Worm (Caenorhabditis elegans): ENCODE data around the gene C27D6.3.

DNA sequence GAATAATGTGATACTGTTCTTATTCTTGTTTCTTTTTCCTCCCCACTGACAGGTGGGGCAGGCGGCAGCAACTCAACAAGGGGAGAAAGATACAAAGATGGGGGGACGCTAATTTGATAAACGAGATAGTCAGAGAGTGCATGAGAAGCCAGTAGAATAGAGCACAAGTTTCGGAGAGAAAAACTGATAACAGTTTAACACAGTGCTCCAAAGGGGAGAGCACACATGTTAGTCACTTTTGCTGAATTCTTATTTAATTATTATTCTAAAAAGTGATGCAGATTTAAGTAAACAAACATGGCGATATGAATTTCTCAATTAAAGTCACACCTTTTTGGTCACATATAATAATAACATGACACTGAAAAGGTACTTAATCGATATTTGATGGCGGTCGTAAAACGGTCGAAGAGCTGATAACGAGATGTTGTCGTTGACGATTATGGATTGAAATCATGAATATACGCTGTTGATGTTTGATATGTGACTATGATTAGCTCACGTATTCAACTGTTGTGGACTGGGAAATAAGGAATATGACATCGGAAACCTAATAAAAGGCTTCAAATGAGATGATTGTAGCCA, 11.8 kb upstream of the C27D6.3 start:
- TF ChIP-seq zip-11 (GFP tag; IDR thresholded peaks at IDR 0.05) (no peak), dmd-8 (GFP tag; IDR thresholded peaks at IDR 0.05) (no peak), unc-130 (GFP tag; optimal IDR thresholded peaks at IDR 0.05) (no peak), pha-4 (GFP tag; IDR thresholded peaks at IDR 0.05) (peak; percentile 43; the same call in 1 of the 2 replicates), pha-4 (tag; optimal IDR thresholded peaks at IDR 0.05) (no peak), lin-13 (GFP tag; optimal IDR thresholded peaks at IDR 0.05) (no peak), aha-1 (tag) (no peak), ZK546.5 (tag; optimal IDR thresholded peaks at IDR 0.05) (no peak), nhr-6 (tag; optimal IDR thresholded peaks at IDR 0.05) (no peak), mep-1 (tag; optimal IDR thresholded peaks at IDR 0.05) (no peak), F10B5.3 (tag; optimal IDR thresholded peaks at IDR 0.05) (no peak), lsy-2 (tag; optimal IDR thresholded peaks at IDR 0.05) (no peak), dmd-6 (GFP tag; IDR thresholded peaks at IDR 0.05) (peak; percentile 68), ceh-28 (tag; optimal IDR thresholded peaks at IDR 0.05) (no peak)

Measured in whole organism, L4 larva.